In genomic region chr3R:9700513-9700912, dm6 we compare ENCODE assay signal across 1 fruit fly cellular context.
TF ChIP-seq lines count a peak whose summit lies in the region.

No protein-coding gene starts in this region.

TF ChIP-seq in whole organism, embryonic, 481 proteins besides CTCF, POLR2A, EP300 and RAD21 (continued from another document):
- no peak for TF ChIP-seq Ravus (GFP tag; IDR thresholded peaks at IDR 0.05; lab: Robert Waterston, UW)
- TF ChIP-seq CG10274 (GFP tag; optimal IDR thresholded peaks at IDR 0.05; lab: Kevin White, UChicago): no peak
- no peak for TF ChIP-seq CG17912 (GFP tag; optimal IDR thresholded peaks at IDR 0.05; lab: Kevin White, UChicago)
- no peak for TF ChIP-seq CG12236 (GFP tag; optimal IDR thresholded peaks at IDR 0.05; lab: Kevin White, UChicago)
- no peak for TF ChIP-seq CG4424 (GFP tag; optimal IDR thresholded peaks at IDR 0.05; lab: Kevin White, UChicago)
- no peak for TF ChIP-seq CG11085 (GFP tag; IDR thresholded peaks at IDR 0.05; lab: Robert Waterston, UW)
- no peak for TF ChIP-seq GATAe (GFP tag; conservative IDR thresholded peaks at IDR 0.05; lab: Robert Waterston, UW)
- TF ChIP-seq TFAM (GFP tag; optimal IDR thresholded peaks at IDR 0.05; lab: Kevin White, UChicago): no peak
- no peak for TF ChIP-seq C15 (GFP tag; IDR thresholded peaks at IDR 0.05; lab: Robert Waterston, UW)
- TF ChIP-seq Taf1 (GFP tag; IDR thresholded peaks at IDR 0.05; lab: Robert Waterston, UW): no peak
- TF ChIP-seq CG4328 (GFP tag; optimal IDR thresholded peaks at IDR 0.05; lab: Kevin White, UChicago): no peak
- TF ChIP-seq so (GFP tag; IDR thresholded peaks at IDR 0.05; lab: Robert Waterston, UW): no peak
- TF ChIP-seq lola (GFP tag; optimal IDR thresholded peaks at IDR 0.05; lab: Kevin White, UChicago): no peak
- TF ChIP-seq E2f2 (GFP tag; IDR thresholded peaks at IDR 0.05; lab: Robert Waterston, UW): no peak
- peak; percentile 42 for TF ChIP-seq sens (GFP tag; lab: Kevin White, UChicago)
- TF ChIP-seq hkb (optimal IDR thresholded peaks at IDR 0.05; lab: Kevin White, UChicago): no peak
- TF ChIP-seq hkb (GFP tag; IDR thresholded peaks at IDR 0.05; lab: Robert Waterston, UW): no peak
- no peak for TF ChIP-seq CG18764 (GFP tag; optimal IDR thresholded peaks at IDR 0.05; lab: Kevin White, UChicago)
- no peak for TF ChIP-seq en (GFP tag; optimal IDR thresholded peaks at IDR 0.05; lab: Kevin White, UChicago)
- no peak for TF ChIP-seq ewg (GFP tag; optimal IDR thresholded peaks at IDR 0.05; lab: Kevin White, UChicago)
- TF ChIP-seq nom (GFP tag; optimal IDR thresholded peaks at IDR 0.05; lab: Kevin White, UChicago): no peak
- no peak for TF ChIP-seq Atf3 (GFP tag; optimal IDR thresholded peaks at IDR 0.05; lab: Kevin White, UChicago)
- TF ChIP-seq CG2199 (GFP tag; IDR thresholded peaks at IDR 0.05; lab: Robert Waterston, UW): no peak
